Fruit fly (Drosophila melanogaster) whole organism, prepupa: Measurements from ENCODE around the gene CG43630.

Experiments used
- CG31627 ChIP-seq: fragments of 200-800 bp; sonication (Bioruptor generic); optimal IDR thresholded peaks from 3 replicates; lab custom pipeline; 2016; ENCODE audit warnings: missing biosample characterization, missing genetic modification characterization
- CG3919 ChIP-seq: fragments of 200-800 bp; sonication (Bioruptor generic); optimal IDR thresholded peaks from 3 replicates; lab custom pipeline; 2016; ENCODE audit warnings: missing biosample characterization, missing genetic modification characterization
- Eip93F ChIP-seq: fragments of 200-800 bp; sonication (Bioruptor generic); optimal IDR thresholded peaks from 2 replicates; lab custom pipeline; 2016; ENCODE audit warnings: missing biosample characterization, mild to moderate bottlenecking, missing genetic modification characterization
- fd59A ChIP-seq: fragments of 200-800 bp; sonication (Bioruptor generic); optimal IDR thresholded peaks from 2 replicates; lab custom pipeline; 2017; ENCODE audit warnings: missing biosample characterization, mild to moderate bottlenecking, missing genetic modification characterization, missing genetic modification reagents
- pdm3 ChIP-seq: fragments of 200-800 bp; sonication (Bioruptor generic); optimal IDR thresholded peaks from 3 replicates; lab custom pipeline; 2016; ENCODE audit warnings: missing biosample characterization, missing genetic modification characterization

- TF ChIP-seq CG3919: no peak
- no peak for TF ChIP-seq CG31627 (GFP tag; lab: Kevin White, UChicago)
- no peak for TF ChIP-seq fd59A (GFP tag; lab: Kevin White, UChicago)
- TF ChIP-seq Eip93F (GFP tag; lab: Kevin White, UChicago): no peak
- no peak for TF ChIP-seq pdm3
These were observed 18.7 kb upstream of the CG43630 start, which contains the start of the genes CG14391 and NijC for dm6 chr3R:12694742-12695141.
